Worm (Caenorhabditis elegans) whole organism, L3 larva: ENCODE results near the gene T08D10.3.
A peak's percentile ranks its signal among the peaks of the same experiment; 100 is the strongest.

Experiments used
- R02D3.7 ChIP-seq: fragments of 150-350 bp; optimal IDR thresholded peaks from 2 replicates; lab custom pipeline; 2014; ENCODE audit warnings: missing biosample characterization, missing genetic modification characterization
- ZK546.5 ChIP-seq: sonication (generic microtip); optimal IDR thresholded peaks from 2 replicates; lab custom pipeline; 2017; ENCODE audit warnings: missing biosample characterization, missing genetic modification characterization
- ceh-16 ChIP-seq: sonication (generic microtip); optimal IDR thresholded peaks from 2 replicates; lab custom pipeline; 2017; ENCODE audit warnings: missing biosample characterization, missing genetic modification characterization
- ceh-28 ChIP-seq: fragments of 150-350 bp; optimal IDR thresholded peaks from 2 replicates; lab custom pipeline; 2014; ENCODE audit warnings: missing biosample characterization, missing genetic modification reagents, missing genetic modification characterization
- ceh-9 ChIP-seq: sonication (generic microtip); optimal IDR thresholded peaks from 2 replicates; lab custom pipeline; 2018; ENCODE audit warnings: missing biosample characterization, missing genetic modification characterization
- daf-12 ChIP-seq: fragments of 150-350 bp; optimal IDR thresholded peaks from 2 replicates; lab custom pipeline; 2014; ENCODE audit warnings: missing biosample characterization, missing genetic modification reagents, missing genetic modification characterization
- egl-27 ChIP-seq: sonication (generic microtip); optimal IDR thresholded peaks from 4 replicates; lab custom pipeline; 2017; ENCODE audit warnings: missing biosample characterization, missing genetic modification reagents, missing genetic modification characterization
- elt-1 ChIP-seq: fragments of 150-350 bp; optimal IDR thresholded peaks from 2 replicates; lab custom pipeline; 2014; ENCODE audit warnings: missing biosample characterization, missing genetic modification characterization
- elt-2 ChIP-seq: sonication (generic microtip); optimal IDR thresholded peaks from 2 replicates; lab custom pipeline; 2016; ENCODE audit warnings: missing genetic modification reagents, mild to moderate bottlenecking, missing genetic modification characterization, missing compliant biosample characterization
- elt-3 ChIP-seq, 3 experiments: fragments of 150-350 bp in 1 of 3; sonication (generic microtip) in 2 of 3; optimal IDR thresholded peaks; 2 replicates in 2 of 3; 4 replicates in 1 of 3; lab custom pipeline; 2014 to 2017; ENCODE audit warnings: missing biosample characterization in 3 of 3, missing genetic modification characterization in 3 of 3
- eor-1 ChIP-seq, 2 experiments: fragments of 150-350 bp; optimal IDR thresholded peaks; 2 replicates each; lab custom pipeline; 2014 to 2018; ENCODE audit warnings: missing biosample characterization in 2 of 2, missing genetic modification characterization in 2 of 2
- fkh-10 ChIP-seq: sonication (generic microtip); optimal IDR thresholded peaks from 2 replicates; lab custom pipeline; 2017; ENCODE audit warnings: missing biosample characterization, missing genetic modification reagents, missing genetic modification characterization
- fkh-2 ChIP-seq: fragments of 150-350 bp; optimal IDR thresholded peaks from 2 replicates; lab custom pipeline; 2014; ENCODE audit warnings: missing biosample characterization, missing genetic modification reagents, missing genetic modification characterization
- hmg-11 ChIP-seq: sonication (generic microtip); optimal IDR thresholded peaks from 2 replicates; lab custom pipeline; 2016; ENCODE audit warnings: missing genetic modification characterization, missing compliant biosample characterization
- lin-15B ChIP-seq: fragments of 150-350 bp; optimal IDR thresholded peaks from 2 replicates; lab custom pipeline; 2014; ENCODE audit warnings: missing biosample characterization, missing genetic modification characterization
- lin-39 ChIP-seq: fragments of 150-350 bp; optimal IDR thresholded peaks from 2 replicates; lab custom pipeline; 2018; ENCODE audit warnings: missing biosample characterization, missing genetic modification reagents, missing genetic modification characterization
- lsy-12 ChIP-seq: sonication (generic microtip); optimal IDR thresholded peaks from 2 replicates; lab custom pipeline; 2016; ENCODE audit warnings: mild to moderate bottlenecking, missing genetic modification characterization, missing compliant biosample characterization
- mdl-1 ChIP-seq: fragments of 150-350 bp; optimal IDR thresholded peaks from 2 replicates; lab custom pipeline; 2014; ENCODE audit warnings: missing biosample characterization, missing genetic modification characterization
- nfya-1 ChIP-seq: sonication (generic microtip); optimal IDR thresholded peaks from 2 replicates; lab custom pipeline; 2017; ENCODE audit warnings: missing genetic modification characterization, mild to moderate bottlenecking, missing compliant biosample characterization, antibody characterized with exemption, moderate library complexity; ENCODE audit not compliant: insufficient read depth
- nhr-237 ChIP-seq: fragments of 150-350 bp; optimal IDR thresholded peaks from 2 replicates; lab custom pipeline; 2014; ENCODE audit warnings: missing biosample characterization, missing genetic modification characterization
- nhr-43 ChIP-seq: sonication (generic microtip); optimal IDR thresholded peaks from 2 replicates; lab custom pipeline; 2016; ENCODE audit warnings: mild to moderate bottlenecking, missing genetic modification characterization, missing compliant biosample characterization; ENCODE audit not compliant: poor library complexity, severe bottlenecking
- nhr-76 ChIP-seq: fragments of 150-350 bp; sonication (generic microtip); optimal IDR thresholded peaks from 5 replicates; lab custom pipeline; 2014; ENCODE audit warnings: missing biosample characterization, missing genetic modification characterization
- nhr-77 ChIP-seq: fragments of 150-350 bp; optimal IDR thresholded peaks from 2 replicates; lab custom pipeline; 2014; ENCODE audit warnings: missing biosample characterization, missing genetic modification characterization
- pha-4 ChIP-seq: fragments of 150-350 bp; optimal IDR thresholded peaks from 2 replicates; lab custom pipeline; 2014; ENCODE audit warnings: missing biosample characterization, missing genetic modification reagents, missing genetic modification characterization
- skn-1 ChIP-seq: fragments of 150-350 bp; optimal IDR thresholded peaks from 2 replicates; lab custom pipeline; 2014; ENCODE audit warnings: missing biosample characterization, missing genetic modification characterization
- tbx-2 ChIP-seq: sonication (generic microtip); optimal IDR thresholded peaks from 2 replicates; lab custom pipeline; 2016; ENCODE audit warnings: mild to moderate bottlenecking, missing genetic modification characterization, missing compliant biosample characterization
- unc-62 ChIP-seq: fragments of 150-350 bp; sonication (generic microtip); optimal IDR thresholded peaks from 4 replicates; lab custom pipeline; 2014; ENCODE audit warnings: missing biosample characterization, missing genetic modification reagents, missing genetic modification characterization
- ztf-4 ChIP-seq: fragments of 150-350 bp; optimal IDR thresholded peaks from 2 replicates; lab custom pipeline; 2014; ENCODE audit warnings: missing biosample characterization, missing genetic modification characterization

The T08D10.3 gene

DNA sequence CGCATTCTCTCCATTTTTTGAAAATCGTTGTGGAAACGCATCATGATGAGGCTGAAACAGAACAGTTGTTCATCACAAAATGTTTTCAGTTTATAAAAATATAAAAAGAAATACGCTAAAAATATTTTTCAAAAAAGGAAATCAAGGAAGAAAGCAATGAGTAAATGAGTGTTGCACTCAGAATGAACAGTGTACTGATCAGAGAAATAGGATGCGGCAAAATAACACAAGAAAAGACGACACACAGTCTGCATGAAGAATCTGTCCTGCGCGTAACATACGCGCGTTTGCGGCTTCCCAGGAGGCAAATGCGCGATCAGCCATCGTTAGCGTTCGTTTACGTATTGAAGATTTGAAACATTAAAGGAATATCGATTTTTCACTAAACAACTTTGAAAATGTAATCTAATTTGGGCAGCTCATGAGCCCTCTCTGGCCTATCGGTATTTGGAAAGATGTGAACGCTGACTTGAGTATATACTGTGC lies 28.4 kb downstream of the T08D10.3 start, which contains the start of gene C49F5.3:
C49F5.3 (minus strand) TSS at position 51 of the 486 bp plus-strand sequence.
- TF ChIP-seq ceh-9 (tag; lab: Kevin White, UChicago) (no peak), lin-15B (tag; lab: Kevin White, UChicago) (no peak), ZK546.5 (tag; lab: Kevin White, UChicago) (no peak), skn-1 (tag; lab: Kevin White, UChicago) (no peak), fkh-2 (tag; lab: Kevin White, UChicago) (no peak), ceh-28 (tag; lab: Kevin White, UChicago) (no peak), mdl-1 (tag; lab: Kevin White, UChicago) (no peak), daf-12 (tag; lab: Kevin White, UChicago) (no peak), ceh-16 (no peak), elt-3 (tag; optimal IDR thresholded peaks at IDR 0.05; lab: Kevin White, UChicago) (no peak)

DNA sequence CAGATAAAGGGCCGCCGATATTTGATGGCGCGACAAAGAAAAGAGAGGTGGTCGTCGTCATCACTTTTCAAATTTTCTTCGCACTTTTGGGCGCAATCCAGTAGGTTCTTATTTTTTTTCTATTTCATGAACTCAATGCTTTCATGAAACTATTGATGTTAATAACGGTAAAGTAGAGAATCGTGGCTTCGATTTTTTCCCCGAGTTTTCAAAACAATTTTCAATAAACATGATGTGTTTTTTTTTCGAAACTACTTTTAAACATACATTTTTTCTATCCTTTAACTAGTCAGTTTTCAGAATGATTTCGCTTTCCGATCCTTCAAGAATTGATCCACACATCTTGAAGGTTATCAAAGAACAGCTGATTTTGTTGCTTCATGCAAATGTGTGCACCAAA lies 30.7 kb downstream of the T08D10.3 start, which contains the start of gene C49F5.5:
C49F5.5 (plus strand) TSS at position 301 of the 400 bp plus-strand sequence.
- TF ChIP-seq elt-1 (tag; lab: Kevin White, UChicago) = no peak
- no peak for TF ChIP-seq ceh-9 (tag; lab: Kevin White, UChicago)
- TF ChIP-seq fkh-10 (GFP tag; lab: Kevin White, UChicago) = no peak
- TF ChIP-seq nhr-76 (tag; lab: Kevin White, UChicago) = no peak
- TF ChIP-seq eor-1 (tag; optimal IDR thresholded peaks at IDR 0.05; lab: Kevin White, UChicago) = no peak
- no peak for TF ChIP-seq lsy-12
- no peak for TF ChIP-seq pha-4 (tag; lab: Kevin White, UChicago)
- TF ChIP-seq lin-39 = no peak

DNA sequence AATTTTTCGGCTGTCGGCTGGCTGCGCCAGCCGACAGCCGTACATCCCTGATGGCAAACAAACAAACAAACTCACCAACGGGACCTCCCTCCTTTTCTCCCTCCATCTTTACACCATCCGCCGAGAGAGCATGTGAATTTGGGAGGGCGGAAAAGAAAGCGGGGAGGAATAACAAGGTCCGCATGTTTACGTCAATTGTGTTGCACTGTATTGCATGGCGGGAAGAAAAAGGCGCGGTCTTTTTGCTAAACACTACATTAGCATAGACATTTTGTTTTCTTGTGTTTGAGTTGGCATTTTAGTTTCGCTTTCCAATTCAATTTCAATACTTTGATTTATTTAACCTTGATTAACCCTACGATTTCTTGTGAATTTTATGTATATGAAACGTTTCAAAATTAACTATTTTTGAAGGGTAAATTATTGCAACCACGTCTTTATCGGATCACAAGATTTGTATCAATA lies 32.7 kb downstream of the T08D10.3 start, which contains the start of gene C49F5.6:
C49F5.6 (plus strand) TSS at position 415 of the 465 bp plus-strand sequence.
- no peak for TF ChIP-seq skn-1 (tag; lab: Kevin White, UChicago)
- no peak for TF ChIP-seq daf-12 (tag; lab: Kevin White, UChicago)
- no peak for TF ChIP-seq R02D3.7 (tag; lab: Kevin White, UChicago)
- no peak for TF ChIP-seq egl-27 (tag; lab: Kevin White, UChicago)
- no peak for TF ChIP-seq unc-62 (GFP tag; lab: Kevin White, UChicago)
- TF ChIP-seq, all 47 proteins: peak for 0

DNA sequence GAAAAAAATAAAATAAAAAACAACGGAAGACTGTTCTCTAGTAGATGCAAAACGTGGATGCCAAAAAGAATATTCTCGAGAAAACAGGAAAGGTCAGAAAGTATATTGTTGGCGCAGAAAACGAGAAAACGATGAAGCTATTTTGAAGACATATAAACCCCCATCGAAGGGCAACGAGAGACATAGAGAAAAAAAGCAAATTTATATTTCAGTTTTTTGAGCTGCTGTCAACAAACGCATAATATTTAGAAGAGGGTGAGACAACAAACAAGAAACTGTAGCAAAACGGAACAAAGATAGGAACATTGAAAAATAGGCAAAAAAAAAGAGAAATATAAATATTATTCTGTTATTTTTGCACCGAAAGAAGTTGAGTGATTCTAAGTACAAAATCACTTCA lies 37.0 kb downstream of the T08D10.3 start:
- no peak for TF ChIP-seq nhr-77 (tag; lab: Kevin White, UChicago)
- TF ChIP-seq elt-3 (tag; optimal IDR thresholded peaks at IDR 0.05; lab: Kevin White, UChicago) = no peak
- TF ChIP-seq fkh-2 (tag; lab: Kevin White, UChicago) = no peak
- TF ChIP-seq nhr-43 = no peak
- TF ChIP-seq R02D3.7 (tag; lab: Kevin White, UChicago) = no peak
- TF ChIP-seq elt-1 (tag; lab: Kevin White, UChicago) = no peak
- TF ChIP-seq nhr-237 (tag; lab: Kevin White, UChicago) = no peak
- no peak for TF ChIP-seq nhr-76 (tag; lab: Kevin White, UChicago)
- no peak for TF ChIP-seq ceh-9 (tag; lab: Kevin White, UChicago)
- no peak for TF ChIP-seq ztf-4 (tag; lab: Kevin White, UChicago)
- TF ChIP-seq lsy-12 = no peak
- no peak for TF ChIP-seq pha-4 (tag; lab: Kevin White, UChicago)
- no peak for TF ChIP-seq tbx-2 (tag; lab: Kevin White, UChicago)

DNA sequence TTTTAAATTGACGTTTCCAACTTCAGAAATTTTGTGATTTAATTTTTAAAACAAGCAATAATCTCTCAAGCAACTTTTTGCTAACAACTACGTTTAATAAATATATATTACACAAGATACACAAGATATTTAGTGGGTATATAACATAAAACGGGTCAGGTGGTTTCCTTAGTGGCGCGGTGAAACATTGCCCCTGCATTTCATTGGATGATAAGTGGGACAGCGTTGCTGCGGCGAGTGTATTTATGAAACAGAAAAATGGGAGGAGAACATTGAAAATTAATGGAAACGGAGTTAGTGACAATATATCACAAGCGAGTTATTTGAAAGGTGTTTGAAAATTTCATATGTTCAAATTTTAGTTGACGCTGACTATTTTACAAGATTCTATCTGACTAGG lies 37.6 kb downstream of the T08D10.3 start:
- TF ChIP-seq hmg-11 (tag; lab: Kevin White, UChicago) (no peak), nfya-1 (tag; lab: Kevin White, UChicago) (peak; percentile 47)

DNA sequence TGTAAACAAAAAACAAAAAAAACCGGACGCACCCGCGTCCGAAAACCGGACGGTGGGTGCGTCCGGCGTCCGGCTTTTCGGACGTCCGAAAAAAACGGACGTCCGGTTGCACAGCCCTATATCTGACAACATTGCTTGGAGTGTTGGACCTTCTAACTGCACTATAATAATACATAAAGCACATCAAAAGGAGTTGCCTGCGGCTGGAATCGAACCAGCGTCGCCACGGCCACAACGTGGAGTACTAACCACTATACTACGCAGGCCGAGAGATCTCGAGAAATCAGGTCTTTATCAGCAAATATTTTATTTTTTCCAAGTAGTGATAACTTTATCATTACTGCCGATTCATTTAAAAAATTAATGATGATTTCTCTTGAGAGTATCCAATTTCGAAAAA lies 38.1 kb downstream of the T08D10.3 start:
- TF ChIP-seq elt-2 (tag; lab: Kevin White, UChicago) = peak; percentile 12
- TF ChIP-seq unc-62 (GFP tag; lab: Kevin White, UChicago) = no peak
